Worm (Caenorhabditis elegans): ENCODE results near the gene Y116A8C.38.
"Not testable (repeated sequence)": the region's sequence is repeated elsewhere in the genome, so short reads cannot be mapped to it uniquely, and the experiment has no call there.

Y116A8C.38 gene

ce11 chrIV:17150871-17151270, 19.5 kb downstream of the Y116A8C.38 start, which contains the start of gene Y116A8C.40:
Gene Y116A8C.40 (minus strand): TSS chrIV:17150971.
- no peak for TF ChIP-seq W03F9.2 (tag; optimal IDR thresholded peaks at IDR 0.05)
- no peak for TF ChIP-seq dao-5 (tag; optimal IDR thresholded peaks at IDR 0.05)
- no peak for TF ChIP-seq him-1 (tag; optimal IDR thresholded peaks at IDR 0.05)

- no peak for TF ChIP-seq him-1 (tag; optimal IDR thresholded peaks at IDR 0.05)
- no peak for TF ChIP-seq W03F9.2 (tag; optimal IDR thresholded peaks at IDR 0.05)
Measured at ce11 chrIV:17153002-17153401, 21.7 kb downstream of the Y116A8C.38 start.

- TF ChIP-seq W03F9.2 (tag; optimal IDR thresholded peaks at IDR 0.05) = no peak
- TF ChIP-seq him-1 (tag; optimal IDR thresholded peaks at IDR 0.05) = no peak
- no peak for TF ChIP-seq dao-5 (tag; optimal IDR thresholded peaks at IDR 0.05)
Measured at ce11 chrIV:17162515-17162914, 31.2 kb downstream of the Y116A8C.38 start, which contains the start of gene skr-13. Gene skr-13 (minus strand): TSS chrIV:17162615.

ce11 chrIV:17163273-17163672, 31.9 kb downstream of the Y116A8C.38 start, which contains the start of gene skr-9:
Gene skr-9 (plus strand): TSS chrIV:17163573.
- TF ChIP-seq dao-5, W03F9.2, him-1 (tag; optimal IDR thresholded peaks at IDR 0.05): not testable (repeated sequence)

ce11 chrIV:17165734-17166133, 34.4 kb downstream of the Y116A8C.38 start, which contains the start of gene skr-8:
Gene skr-8 (minus strand): TSS chrIV:17165834.
- not testable (repeated sequence) for TF ChIP-seq W03F9.2, him-1, dao-5 (tag; optimal IDR thresholded peaks at IDR 0.05)

ce11 chrIV:17166974-17167373, 35.6 kb downstream of the Y116A8C.38 start, which contains the start of gene skr-12:
Gene skr-12 (plus strand): TSS chrIV:17167274.
- TF ChIP-seq him-1 (tag; optimal IDR thresholded peaks at IDR 0.05) (no peak), dao-5 (tag; optimal IDR thresholded peaks at IDR 0.05) (no peak), W03F9.2 (tag; optimal IDR thresholded peaks at IDR 0.05) (no peak)

ce11 chrIV:17171732-17172131, 40.4 kb downstream of the Y116A8C.38 start:
- no peak for TF ChIP-seq dao-5 (tag; optimal IDR thresholded peaks at IDR 0.05)
- no peak for TF ChIP-seq W03F9.2 (tag; optimal IDR thresholded peaks at IDR 0.05)
- no peak for TF ChIP-seq him-1 (tag; optimal IDR thresholded peaks at IDR 0.05)

- no peak for TF ChIP-seq dao-5 (tag; optimal IDR thresholded peaks at IDR 0.05)
- TF ChIP-seq him-1 (tag; optimal IDR thresholded peaks at IDR 0.05) = no peak
- no peak for TF ChIP-seq W03F9.2 (tag; optimal IDR thresholded peaks at IDR 0.05)
Measured at ce11 chrIV:17174087-17174486, 42.7 kb downstream of the Y116A8C.38 start.

- TF ChIP-seq him-1 (tag; optimal IDR thresholded peaks at IDR 0.05) (no peak), dao-5 (tag; optimal IDR thresholded peaks at IDR 0.05) (no peak), W03F9.2 (tag; optimal IDR thresholded peaks at IDR 0.05) (no peak)
Measured at ce11 chrIV:17174980-17175379, 43.6 kb downstream of the Y116A8C.38 start.

ce11 chrIV:17176177-17176576, 44.8 kb downstream of the Y116A8C.38 start, which contains the start of gene C52D10.3:
Gene C52D10.3 (plus strand): TSS chrIV:17176477.
- TF ChIP-seq him-1 (tag; optimal IDR thresholded peaks at IDR 0.05) = no peak
- no peak for TF ChIP-seq W03F9.2 (tag; optimal IDR thresholded peaks at IDR 0.05)
- no peak for TF ChIP-seq dao-5 (tag; optimal IDR thresholded peaks at IDR 0.05)

ce11 chrIV:17179071-17179470, 47.7 kb downstream of the Y116A8C.38 start:
- TF ChIP-seq him-1 (tag; optimal IDR thresholded peaks at IDR 0.05) (no peak), W03F9.2 (tag; optimal IDR thresholded peaks at IDR 0.05) (no peak), dao-5 (tag; optimal IDR thresholded peaks at IDR 0.05) (no peak)

- no peak for TF ChIP-seq dao-5 (tag; optimal IDR thresholded peaks at IDR 0.05)
Measured at ce11 chrIV:17179565-17179964, 48.2 kb downstream of the Y116A8C.38 start.

- TF ChIP-seq dao-5 (tag; optimal IDR thresholded peaks at IDR 0.05) (no peak), him-1 (tag; optimal IDR thresholded peaks at IDR 0.05) (no peak), W03F9.2 (tag; optimal IDR thresholded peaks at IDR 0.05) (no peak)
Measured at ce11 chrIV:17183032-17183608, 51.8 kb downstream of the Y116A8C.38 start.

All from whole organism, L4/young adult.